Worm (Caenorhabditis elegans) whole organism, L3 larva: Measurements from ENCODE around the gene R10E4.11.

ENCODE experiments used
- aly-2 ChIP-seq: fragments of 150-350 bp; optimal IDR thresholded peaks from 2 replicates; lab custom pipeline; 2014; ENCODE audit warnings: missing biosample characterization, missing genetic modification characterization
- ama-1 ChIP-seq: fragments of 150-350 bp; optimal IDR thresholded peaks from 2 replicates; lab custom pipeline; 2018
- ceh-16 ChIP-seq: sonication (generic microtip); optimal IDR thresholded peaks from 2 replicates; lab custom pipeline; 2017; ENCODE audit warnings: missing biosample characterization, missing genetic modification characterization
- ceh-28 ChIP-seq: fragments of 150-350 bp; optimal IDR thresholded peaks from 2 replicates; lab custom pipeline; 2014; ENCODE audit warnings: missing biosample characterization, missing genetic modification reagents, missing genetic modification characterization
- ceh-82 ChIP-seq: fragments of 150-350 bp; optimal IDR thresholded peaks from 2 replicates; lab custom pipeline; 2014; ENCODE audit warnings: missing biosample characterization, missing genetic modification characterization
- ceh-9 ChIP-seq: sonication (generic microtip); optimal IDR thresholded peaks from 2 replicates; lab custom pipeline; 2018; ENCODE audit warnings: missing biosample characterization, missing genetic modification characterization
- egl-27 ChIP-seq: sonication (generic microtip); optimal IDR thresholded peaks from 4 replicates; lab custom pipeline; 2017; ENCODE audit warnings: missing biosample characterization, missing genetic modification reagents, missing genetic modification characterization
- elt-2 ChIP-seq: sonication (generic microtip); optimal IDR thresholded peaks from 2 replicates; lab custom pipeline; 2016; ENCODE audit warnings: missing genetic modification reagents, mild to moderate bottlenecking, missing genetic modification characterization, missing compliant biosample characterization
- elt-3 ChIP-seq, 3 experiments: fragments of 150-350 bp in 1 of 3; sonication (generic microtip) in 2 of 3; optimal IDR thresholded peaks; 2 replicates in 2 of 3; 4 replicates in 1 of 3; lab custom pipeline; 2014 to 2017; ENCODE audit warnings: missing biosample characterization in 3 of 3, missing genetic modification characterization in 3 of 3
- fkh-10 ChIP-seq: sonication (generic microtip); optimal IDR thresholded peaks from 2 replicates; lab custom pipeline; 2017; ENCODE audit warnings: missing biosample characterization, missing genetic modification reagents, missing genetic modification characterization
- fos-1 ChIP-seq: fragments of 150-350 bp; optimal IDR thresholded peaks from 2 replicates; lab custom pipeline; 2014; ENCODE audit warnings: missing biosample characterization, missing genetic modification characterization
- lin-39 ChIP-seq: fragments of 150-350 bp; optimal IDR thresholded peaks from 2 replicates; lab custom pipeline; 2018; ENCODE audit warnings: missing biosample characterization, missing genetic modification reagents, missing genetic modification characterization
- mdl-1 ChIP-seq: fragments of 150-350 bp; optimal IDR thresholded peaks from 2 replicates; lab custom pipeline; 2014; ENCODE audit warnings: missing biosample characterization, missing genetic modification characterization
- nhr-12 ChIP-seq: fragments of 150-350 bp; optimal IDR thresholded peaks from 2 replicates; lab custom pipeline; 2014; ENCODE audit warnings: missing biosample characterization, missing genetic modification characterization
- nhr-23 ChIP-seq: fragments of 150-350 bp; optimal IDR thresholded peaks from 2 replicates; lab custom pipeline; 2014; ENCODE audit warnings: missing biosample characterization, missing genetic modification reagents, missing genetic modification characterization
- nhr-237 ChIP-seq: fragments of 150-350 bp; optimal IDR thresholded peaks from 2 replicates; lab custom pipeline; 2014; ENCODE audit warnings: missing biosample characterization, missing genetic modification characterization
- nhr-43 ChIP-seq: sonication (generic microtip); optimal IDR thresholded peaks from 2 replicates; lab custom pipeline; 2016; ENCODE audit warnings: mild to moderate bottlenecking, missing genetic modification characterization, missing compliant biosample characterization; ENCODE audit not compliant: poor library complexity, severe bottlenecking
- nhr-76 ChIP-seq: fragments of 150-350 bp; sonication (generic microtip); optimal IDR thresholded peaks from 5 replicates; lab custom pipeline; 2014; ENCODE audit warnings: missing biosample characterization, missing genetic modification characterization
- nhr-77 ChIP-seq: fragments of 150-350 bp; optimal IDR thresholded peaks from 2 replicates; lab custom pipeline; 2014; ENCODE audit warnings: missing biosample characterization, missing genetic modification characterization
- pqm-1 ChIP-seq: fragments of 150-350 bp; optimal IDR thresholded peaks from 2 replicates; lab custom pipeline; 2017; ENCODE audit warnings: missing biosample characterization, missing genetic modification characterization, inconsistent platforms
- sea-2 ChIP-seq: fragments of 150-350 bp; sonication (generic microtip); optimal IDR thresholded peaks from 4 replicates; lab custom pipeline; 2014; ENCODE audit warnings: missing biosample characterization, missing genetic modification reagents, missing genetic modification characterization
- skn-1 ChIP-seq: fragments of 150-350 bp; optimal IDR thresholded peaks from 2 replicates; lab custom pipeline; 2014; ENCODE audit warnings: missing biosample characterization, missing genetic modification characterization
- snpc-4 ChIP-seq: fragments of 150-350 bp; optimal IDR thresholded peaks from 2 replicates; lab custom pipeline; 2014; ENCODE audit warnings: missing biosample characterization, missing genetic modification characterization
- tbx-2 ChIP-seq: sonication (generic microtip); optimal IDR thresholded peaks from 2 replicates; lab custom pipeline; 2016; ENCODE audit warnings: mild to moderate bottlenecking, missing genetic modification characterization, missing compliant biosample characterization
- ztf-4 ChIP-seq: fragments of 150-350 bp; optimal IDR thresholded peaks from 2 replicates; lab custom pipeline; 2014; ENCODE audit warnings: missing biosample characterization, missing genetic modification characterization

Gene R10E4.11

ce11 chrIII:4269220-4269935, 31.5 kb downstream of the R10E4.11 start, which contains the start of the genes sftb-1 and R10E4.1 (continued):
- TF ChIP-seq nhr-23 (peak; percentile 71), pqm-1 (tag; lab: Kevin White, UChicago) (peak; percentile 3), nhr-12 (tag; lab: Kevin White, UChicago) (no peak)
- TF ChIP-seq, all 47 proteins: peak for 15

- TF ChIP-seq ama-1 (lab: Kevin White, UChicago) (no peak), nhr-43 (tag; lab: Kevin White, UChicago) (no peak), tbx-2 (tag; lab: Kevin White, UChicago) (no peak), ceh-9 (no peak), ceh-28 (tag; lab: Kevin White, UChicago) (no peak), fos-1 (tag; lab: Kevin White, UChicago) (no peak), snpc-4 (no peak), aly-2 (tag; lab: Kevin White, UChicago) (no peak), ztf-4 (tag; lab: Kevin White, UChicago) (no peak), skn-1 (tag; lab: Kevin White, UChicago) (no peak), mdl-1 (tag; lab: Kevin White, UChicago) (no peak)
Measured at ce11 chrIII:4265892-4266291, 34.9 kb downstream of the R10E4.11 start.

DNA sequence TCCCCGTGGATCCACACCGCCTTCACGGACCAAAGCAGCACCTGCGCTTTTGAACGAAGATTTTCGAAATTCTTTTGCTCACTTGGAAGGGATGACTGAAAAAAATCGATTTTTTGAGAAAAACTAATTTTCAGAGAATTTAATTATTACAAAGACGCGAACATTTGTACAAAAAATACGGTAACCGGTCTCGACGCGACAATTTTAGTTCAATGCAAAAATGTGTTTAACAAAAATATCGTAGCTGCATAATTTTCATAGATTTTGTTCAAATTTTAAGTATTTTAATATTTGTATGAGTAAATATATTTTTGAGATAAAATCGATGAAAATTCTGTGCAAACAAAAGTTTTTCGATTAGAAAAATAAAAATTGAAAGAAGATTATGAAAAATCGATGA, 37.8 kb downstream of the R10E4.11 start, which contains the start of gene T08A11.1:
TSS of gene T08A11.1 (minus strand) at position 101 of the 400 bp plus-strand sequence.
- TF ChIP-seq ceh-9 (no peak), nhr-237 (no peak), egl-27 (tag; lab: Kevin White, UChicago) (no peak), fkh-10 (no peak), elt-2 (tag; lab: Kevin White, UChicago) (no peak), ceh-28 (tag; lab: Kevin White, UChicago) (no peak), nhr-76 (tag; lab: Kevin White, UChicago) (no peak), pqm-1 (tag; lab: Kevin White, UChicago) (no peak), sea-2 (GFP tag; lab: Kevin White, UChicago) (no peak), elt-3 (tag; optimal IDR thresholded peaks at IDR 0.05; lab: Kevin White, UChicago) (no peak), tbx-2 (tag; lab: Kevin White, UChicago) (no peak), mdl-1 (tag; lab: Kevin White, UChicago) (no peak)

DNA sequence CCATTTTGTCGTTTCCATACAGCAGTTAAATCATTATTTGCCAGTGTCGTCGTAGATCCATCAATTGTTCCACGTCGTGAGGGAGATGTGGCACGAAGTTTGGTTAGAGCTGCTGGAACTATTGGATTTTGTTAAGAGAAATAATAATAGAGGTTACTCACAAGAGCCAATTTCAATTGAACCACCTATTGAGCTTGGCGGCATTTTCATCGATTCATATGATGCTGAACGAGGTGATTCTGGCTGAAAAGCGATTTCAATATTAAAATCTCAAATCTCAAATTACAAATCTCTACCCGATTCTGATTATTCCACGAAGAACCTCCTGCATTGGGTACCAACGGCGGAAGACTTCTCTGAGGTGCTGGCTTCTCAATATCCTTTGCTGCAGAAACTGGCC, 42.9 kb downstream of the R10E4.11 start:
- TF ChIP-seq fos-1 (tag; lab: Kevin White, UChicago): no peak
- no peak for TF ChIP-seq ama-1 (lab: Kevin White, UChicago)
- no peak for TF ChIP-seq snpc-4
- no peak for TF ChIP-seq tbx-2 (tag; lab: Kevin White, UChicago)
- TF ChIP-seq skn-1 (tag; lab: Kevin White, UChicago): no peak
- TF ChIP-seq ceh-16 (tag; lab: Kevin White, UChicago): no peak
- TF ChIP-seq nhr-12 (tag; lab: Kevin White, UChicago): no peak
- TF ChIP-seq ceh-82: no peak
- no peak for TF ChIP-seq nhr-77 (tag; lab: Kevin White, UChicago)
- TF ChIP-seq nhr-43 (tag; lab: Kevin White, UChicago): no peak
- TF ChIP-seq lin-39 (tag; lab: Kevin White, UChicago): no peak

- no peak for TF ChIP-seq nhr-76 (tag; lab: Kevin White, UChicago)
- TF ChIP-seq elt-2 (tag; lab: Kevin White, UChicago): no peak
- TF ChIP-seq nhr-77 (tag; lab: Kevin White, UChicago): no peak
- no peak for TF ChIP-seq fos-1 (tag; lab: Kevin White, UChicago)
- TF ChIP-seq fkh-10: no peak
Measured at ce11 chrIII:4247571-4247970, 53.3 kb downstream of the R10E4.11 start, which contains the start of gene Y44F5A.1. Y44F5A.1 (minus strand) TSS chrIII:4247671.
